Worm (Caenorhabditis elegans) whole organism, L4/young adult: ENCODE measurements around the gene fbxa-206.

Experiments used
- W03F9.2 ChIP-seq: fragments of 150-350 bp; optimal IDR thresholded peaks from 2 replicates; lab custom pipeline; 2014; ENCODE audit warnings: missing biosample characterization, missing genetic modification characterization
- dao-5 ChIP-seq: sonication (generic microtip); optimal IDR thresholded peaks from 2 replicates; lab custom pipeline; 2016; ENCODE audit warnings: missing genotype, missing genetic modification characterization, moderate library complexity, missing compliant biosample characterization
- him-1 ChIP-seq: sonication (generic microtip); optimal IDR thresholded peaks from 2 replicates; lab custom pipeline; 2016; ENCODE audit warnings: missing genotype, missing genetic modification reagents, missing genetic modification characterization, missing compliant biosample characterization

DNA sequence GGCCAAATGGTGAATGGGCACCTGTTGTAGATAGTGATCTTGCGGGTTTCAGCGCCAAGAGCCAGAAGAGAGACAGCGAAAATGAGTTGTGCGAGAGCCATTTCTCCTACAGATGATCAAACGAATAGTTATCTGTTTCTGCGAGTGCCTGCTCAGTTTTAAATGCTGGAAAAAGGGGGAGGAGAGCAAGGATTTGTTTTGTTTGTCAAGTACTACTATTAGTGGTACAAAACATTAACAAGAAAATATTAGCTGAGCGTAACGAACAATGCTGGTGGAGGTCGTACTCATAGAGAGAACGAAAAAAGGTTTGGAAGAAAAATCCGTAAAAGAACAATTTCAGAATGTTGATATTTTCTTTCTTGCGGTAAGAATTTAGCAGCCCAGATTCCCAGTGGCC is 46.9 kb downstream of the fbxa-206 start, which contains the start of gene thn-4:
- TF ChIP-seq him-1 (no peak), W03F9.2 (tag; lab: Kevin White, UChicago) (no peak), dao-5 (no peak)
